Fruit fly (Drosophila melanogaster) whole organism, embryonic: ENCODE data around the gene Ire1.

Experiments
- BEAF-32 ChIP-seq: fragments of 200-800 bp; sonication (Bioruptor generic); optimal IDR thresholded peaks from 3 replicates; lab custom pipeline; 2017; ENCODE audit warnings: missing biosample characterization, missing genetic modification characterization, mild to moderate bottlenecking, moderate library complexity, missing genetic modification reagents
- C15 ChIP-seq: fragments of 200-800 bp; sonication (Bioruptor generic); IDR thresholded peaks from 3 replicates; pipeline ENCODE4 v1.3.6; 2022; ENCODE audit warnings: missing biosample characterization, missing genetic modification characterization
- CG1024 ChIP-seq: fragments of 200-800 bp; sonication (Bioruptor generic); IDR thresholded peaks from 2 replicates; pipeline ENCODE4 v1.3.6; 2022; ENCODE audit warnings: missing biosample characterization, missing genetic modification characterization
- CG10431 ChIP-seq: fragments of 200-800 bp; sonication (Bioruptor generic); optimal IDR thresholded peaks from 3 replicates; lab custom pipeline; 2018; ENCODE audit warnings: missing biosample characterization, mild to moderate bottlenecking, missing genetic modification characterization
- CG10543 ChIP-seq: fragments of 200-800 bp; sonication (Bioruptor generic); optimal IDR thresholded peaks from 3 replicates; lab custom pipeline; 2017; ENCODE audit warnings: missing biosample characterization, mild to moderate bottlenecking, missing genetic modification characterization, moderate library complexity
- CG10565 ChIP-seq: fragments of 200-800 bp; sonication (Bioruptor generic); optimal IDR thresholded peaks from 3 replicates; lab custom pipeline; 2016; ENCODE audit warnings: missing biosample characterization, mild to moderate bottlenecking, missing genetic modification characterization
- CG10654 ChIP-seq: fragments of 200-800 bp; sonication (Bioruptor generic); optimal IDR thresholded peaks from 2 replicates; lab custom pipeline; 2016; ENCODE audit warnings: missing biosample characterization, missing genetic modification characterization
- CG12104 ChIP-seq: fragments of 200-800 bp; sonication (Bioruptor generic); optimal IDR thresholded peaks from 3 replicates; lab custom pipeline; 2016; ENCODE audit warnings: missing biosample characterization, missing genetic modification characterization
- CG12219 ChIP-seq: fragments of 200-800 bp; sonication (Bioruptor generic); optimal IDR thresholded peaks from 3 replicates; lab custom pipeline; 2018; ENCODE audit warnings: missing biosample characterization, mild to moderate bottlenecking, missing genetic modification characterization
- CG12391 ChIP-seq: fragments of 200-800 bp; sonication (Bioruptor generic); optimal IDR thresholded peaks from 3 replicates; lab custom pipeline; 2018; ENCODE audit warnings: missing biosample characterization, mild to moderate bottlenecking, missing genetic modification characterization, moderate library complexity
- CG12942 ChIP-seq: fragments of 200-800 bp; sonication (Bioruptor generic); optimal IDR thresholded peaks from 3 replicates; lab custom pipeline; 2016; ENCODE audit warnings: missing biosample characterization, missing genetic modification characterization
- CG13287 ChIP-seq: fragments of 200-800 bp; sonication (Bioruptor generic); IDR thresholded peaks from 2 replicates; pipeline ENCODE4 v1.3.6; 2022; ENCODE audit warnings: missing biosample characterization, missing genetic modification characterization; ENCODE audit not compliant: partially characterized antibody
- CG13624 ChIP-seq: fragments of 200-800 bp; sonication (Bioruptor generic); optimal IDR thresholded peaks from 2 replicates; lab custom pipeline; 2016; ENCODE audit warnings: missing biosample characterization, missing genetic modification characterization
- CG14014 ChIP-seq: fragments of 200-800 bp; sonication (Bioruptor generic); IDR thresholded peaks from 2 replicates; pipeline ENCODE4 v1.3.6; 2022; ENCODE audit warnings: missing biosample characterization, missing genetic modification characterization
- CG14050 ChIP-seq: fragments of 200-800 bp; sonication (Bioruptor generic); IDR thresholded peaks from 3 replicates; pipeline ENCODE4 v1.3.6; 2022; ENCODE audit warnings: missing biosample characterization, missing genetic modification characterization
- CG17912 ChIP-seq: fragments of 200-800 bp; sonication (Bioruptor generic); optimal IDR thresholded peaks from 2 replicates; lab custom pipeline; 2018; ENCODE audit warnings: missing biosample characterization, mild to moderate bottlenecking, missing genetic modification characterization
- CG18262 ChIP-seq: fragments of 200-800 bp; optimal IDR thresholded peaks from 3 replicates; lab custom pipeline; 2019; ENCODE audit warnings: missing biosample characterization, mild to moderate bottlenecking, missing genetic modification characterization, moderate library complexity
- CG2202 ChIP-seq: fragments of 200-800 bp; sonication (Bioruptor generic); optimal IDR thresholded peaks from 2 replicates; lab custom pipeline; 2018; ENCODE audit warnings: missing biosample characterization, mild to moderate bottlenecking, missing genetic modification characterization
- CG2678 ChIP-seq: fragments of 200-800 bp; sonication (Bioruptor generic); optimal IDR thresholded peaks from 3 replicates; lab custom pipeline; 2019; ENCODE audit warnings: missing biosample characterization, mild to moderate bottlenecking, missing genetic modification characterization, moderate library complexity
- CG30403 ChIP-seq: fragments of 200-800 bp; sonication (Bioruptor generic); optimal IDR thresholded peaks from 3 replicates; lab custom pipeline; 2016; ENCODE audit warnings: missing biosample characterization, missing genetic modification characterization
- CG30431 ChIP-seq: fragments of 200-800 bp; sonication (Bioruptor generic); optimal IDR thresholded peaks from 2 replicates; lab custom pipeline; 2017; ENCODE audit warnings: missing biosample characterization, missing genetic modification characterization
- CG32532 ChIP-seq: fragments of 200-800 bp; sonication (Bioruptor generic); IDR thresholded peaks from 2 replicates; pipeline ENCODE4 v1.3.6; 2022; ENCODE audit warnings: missing biosample characterization, missing genetic modification characterization
- CG4424 ChIP-seq: fragments of 200-800 bp; sonication (Bioruptor generic); optimal IDR thresholded peaks from 3 replicates; lab custom pipeline; 2016; ENCODE audit warnings: missing biosample characterization, missing genetic modification characterization
- CG6813 ChIP-seq: fragments of 200-800 bp; sonication (Bioruptor generic); optimal IDR thresholded peaks from 2 replicates; lab custom pipeline; 2017; ENCODE audit warnings: missing biosample characterization, missing genetic modification characterization, mild to moderate bottlenecking, moderate library complexity, missing genetic modification reagents
- Dbx ChIP-seq: fragments of 200-800 bp; sonication (Bioruptor generic); IDR thresholded peaks from 3 replicates; pipeline ENCODE4 v1.3.6; 2022; ENCODE audit warnings: missing biosample characterization, missing genetic modification characterization
- Dref ChIP-seq: fragments of 200-800 bp; sonication (Bioruptor generic); IDR thresholded peaks from 2 replicates; pipeline ENCODE4 v1.3.6; 2022; ENCODE audit warnings: missing biosample characterization, missing genetic modification characterization
- Drgx ChIP-seq: fragments of 200-800 bp; sonication (Bioruptor generic); IDR thresholded peaks from 2 replicates; pipeline ENCODE4 v1.3.6; 2022; ENCODE audit warnings: missing biosample characterization, missing genetic modification characterization
- Ets97D ChIP-seq: fragments of 200-800 bp; sonication (Bioruptor generic); optimal IDR thresholded peaks from 3 replicates; lab custom pipeline; 2016; ENCODE audit warnings: missing biosample characterization, missing genetic modification characterization
- HLH54F ChIP-seq: fragments of 200-800 bp; sonication (Bioruptor generic); optimal IDR thresholded peaks from 3 replicates; lab custom pipeline; 2016; ENCODE audit warnings: missing biosample characterization, missing genetic modification characterization
- Meics ChIP-seq: fragments of 200-800 bp; sonication (Bioruptor generic); optimal IDR thresholded peaks from 2 replicates; lab custom pipeline; 2017; ENCODE audit warnings: missing biosample characterization, mild to moderate bottlenecking, missing genetic modification characterization
- NfI ChIP-seq: fragments of 200-800 bp; sonication (Bioruptor generic); optimal IDR thresholded peaks from 3 replicates; lab custom pipeline; 2018; ENCODE audit warnings: missing biosample characterization, mild to moderate bottlenecking, missing genetic modification characterization, moderate library complexity
- YL-1 ChIP-seq: fragments of 200-800 bp; sonication (Bioruptor generic); optimal IDR thresholded peaks from 3 replicates; lab custom pipeline; 2017; ENCODE audit warnings: missing biosample characterization, mild to moderate bottlenecking, missing genetic modification characterization
- aop ChIP-seq: fragments of 200-800 bp; sonication (Bioruptor generic); IDR thresholded peaks from 2 replicates; pipeline ENCODE4 v1.3.6; 2022; ENCODE audit warnings: missing biosample characterization, missing genetic modification characterization
- ara ChIP-seq: fragments of 200-800 bp; sonication (Bioruptor generic); IDR thresholded peaks from 2 replicates; pipeline ENCODE4 v1.3.6; 2022; ENCODE audit warnings: missing biosample characterization, missing genetic modification characterization
- bcd ChIP-seq: fragments of 200-800 bp; sonication (Bioruptor generic); optimal IDR thresholded peaks from 2 replicates; lab custom pipeline; 2017; ENCODE audit warnings: missing biosample characterization, mild to moderate bottlenecking, missing genetic modification characterization
- chif ChIP-seq, 2 experiments: fragments of 200-800 bp; sonication (Bioruptor generic); optimal IDR thresholded peaks; 3 replicates each; lab custom pipeline; 2016; ENCODE audit warnings: missing biosample characterization in 2 of 2, missing genetic modification characterization in 2 of 2
- crol ChIP-seq: fragments of 200-800 bp; sonication (Bioruptor generic); IDR thresholded peaks from 2 replicates; pipeline ENCODE4 v1.3.6; 2022; ENCODE audit warnings: missing biosample characterization, missing genetic modification characterization
- emc ChIP-seq: fragments of 200-800 bp; sonication (Bioruptor generic); optimal IDR thresholded peaks from 2 replicates; lab custom pipeline; 2016; ENCODE audit warnings: missing biosample characterization, missing genetic modification characterization
- gro ChIP-seq: fragments of 200-800 bp; sonication (Bioruptor generic); optimal IDR thresholded peaks from 2 replicates; lab custom pipeline; 2016; ENCODE audit warnings: missing biosample characterization, missing genetic modification characterization
- her ChIP-seq: fragments of 200-800 bp; sonication (Bioruptor generic); optimal IDR thresholded peaks from 2 replicates; lab custom pipeline; 2016; ENCODE audit warnings: missing biosample characterization, missing genetic modification characterization
- ken ChIP-seq: fragments of 200-800 bp; sonication (Bioruptor generic); IDR thresholded peaks from 3 replicates; pipeline ENCODE4 v1.3.6; 2022; ENCODE audit warnings: missing biosample characterization, missing genetic modification characterization
- lilli ChIP-seq: fragments of 200-800 bp; sonication (Bioruptor generic); optimal IDR thresholded peaks from 3 replicates; lab custom pipeline; 2016; ENCODE audit warnings: missing biosample characterization, missing genetic modification characterization
- mam ChIP-seq: fragments of 200-800 bp; sonication (Bioruptor generic); optimal IDR thresholded peaks from 3 replicates; lab custom pipeline; 2016; ENCODE audit warnings: missing biosample characterization, missing genetic modification characterization
- peb ChIP-seq: fragments of 200-800 bp; sonication (Bioruptor generic); IDR thresholded peaks from 2 replicates; pipeline ENCODE4 v1.3.6; 2022; ENCODE audit warnings: missing biosample characterization, missing genetic modification characterization
- ranshi ChIP-seq: fragments of 200-800 bp; sonication (Bioruptor generic); IDR thresholded peaks from 2 replicates; pipeline ENCODE4 v1.3.6; 2022; ENCODE audit warnings: missing biosample characterization, missing genetic modification characterization
- sens-2 ChIP-seq: fragments of 200-800 bp; sonication (Bioruptor generic); IDR thresholded peaks from 2 replicates; pipeline ENCODE4 v1.3.6; 2022; ENCODE audit warnings: missing biosample characterization, missing genetic modification characterization
- sqz ChIP-seq: fragments of 200-800 bp; sonication (Bioruptor generic); optimal IDR thresholded peaks from 3 replicates; lab custom pipeline; 2018; ENCODE audit warnings: missing biosample characterization, mild to moderate bottlenecking, missing genetic modification characterization
- trh ChIP-seq: fragments of 200-800 bp; sonication (Bioruptor generic); optimal IDR thresholded peaks from 2 replicates; lab custom pipeline; 2016; ENCODE audit warnings: missing biosample characterization, missing genetic modification characterization
- wek ChIP-seq: fragments of 200-800 bp; sonication (Bioruptor generic); optimal IDR thresholded peaks from 3 replicates; lab custom pipeline; 2018; ENCODE audit warnings: missing biosample characterization, mild to moderate bottlenecking, missing genetic modification characterization, moderate library complexity
- yki ChIP-seq: fragments of >200 bp; optimal IDR thresholded peaks from 3 replicates; lab custom pipeline; 2018

Ire1 gene

DNA sequence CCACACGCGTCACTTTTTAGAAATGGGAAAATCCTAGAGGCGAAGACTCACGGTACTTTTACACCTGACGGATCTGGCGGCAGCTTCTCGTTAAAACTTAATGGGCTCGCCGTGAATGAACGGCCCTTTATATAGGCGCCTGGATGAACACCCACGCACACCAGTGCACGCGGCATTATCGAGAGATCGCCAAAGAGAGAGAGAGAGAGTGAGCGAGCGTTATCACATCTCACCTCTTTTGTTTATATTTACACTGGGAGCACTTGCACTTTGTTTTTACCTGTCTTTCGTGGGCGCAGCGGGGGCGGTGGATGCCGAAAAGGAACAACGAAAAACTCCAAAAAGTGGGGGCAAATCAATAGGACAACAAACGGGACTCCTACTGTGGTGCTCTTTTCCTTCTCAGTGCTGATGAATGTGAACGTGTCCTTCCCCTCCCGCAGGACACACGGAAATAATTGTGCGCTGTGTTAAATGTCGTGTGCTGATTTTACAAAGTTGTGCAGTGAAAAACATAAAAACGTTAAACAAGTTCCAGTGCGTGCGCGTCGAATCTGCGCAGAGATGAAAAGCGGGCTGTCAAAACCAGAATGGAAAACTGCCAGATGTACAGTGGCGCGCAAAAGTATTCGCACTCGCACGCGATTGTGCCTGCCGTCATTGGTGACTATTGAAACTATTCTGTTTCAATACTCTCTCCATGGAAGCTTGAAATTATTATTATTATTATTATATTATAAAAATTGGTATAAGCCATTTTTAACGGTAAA lies 14.2 kb upstream of the Ire1 start, which contains the start of gene Mrp5 (continued):
- TF ChIP-seq CG17912 (GFP tag; lab: Kevin White, UChicago) (no peak), CG10543 (GFP tag; lab: Kevin White, UChicago) (no peak), Dref (GFP tag; lab: Robert Waterston, UW) (no peak), CG4424 (peak; percentile 30), CG10654 (GFP tag; lab: Kevin White, UChicago) (peak; percentile 14), ken (GFP tag; lab: Robert Waterston, UW) (peak; percentile 48; the same call in 1 of the 3 replicates), bcd (GFP tag; lab: Kevin White, UChicago) (peak; percentile 15), CG18262 (tag; lab: Kevin White, UChicago) (peak; percentile 31), C15 (GFP tag; lab: Robert Waterston, UW) (0 out of 3 replicates have a peak, but pooled peaks have one; percentile 47), chif (GFP tag; optimal IDR thresholded peaks at IDR 0.05; lab: Kevin White, UChicago) (no peak), sens-2 (GFP tag; lab: Robert Waterston, UW) (0 out of 2 replicates have a peak, but pooled peaks have one; percentile 34), CG2678 (tag; lab: Kevin White, UChicago) (peak; percentile 40), Drgx (GFP tag; lab: Robert Waterston, UW) (peak; percentile 55), Ets97D (GFP tag; lab: Kevin White, UChicago) (peak; percentile 4), BEAF-32 (no peak), aop (GFP tag; lab: Robert Waterston, UW) (peak; percentile 49; the same call in 1 of the 2 replicates), lilli (GFP tag; lab: Kevin White, UChicago) (peak; percentile 26), NfI (GFP tag; lab: Kevin White, UChicago) (peak; percentile 42), mam (GFP tag; lab: Kevin White, UChicago) (peak; percentile 15), CG12104 (GFP tag; lab: Kevin White, UChicago) (no peak), peb (GFP tag; lab: Robert Waterston, UW) (0 out of 2 replicates have a peak, but pooled peaks have one; percentile 12), CG12219 (GFP tag; lab: Kevin White, UChicago) (no peak), gro (GFP tag; lab: Kevin White, UChicago) (peak; percentile 24), CG6813 (peak; percentile 35), HLH54F (GFP tag; lab: Kevin White, UChicago) (no peak), wek (GFP tag; lab: Kevin White, UChicago) (peak; percentile 64), CG32532 (GFP tag; lab: Robert Waterston, UW) (peak; percentile 72), CG12942 (GFP tag; lab: Kevin White, UChicago) (peak; percentile 23), CG2202 (tag; lab: Kevin White, UChicago) (no peak), trh (no peak), sqz (GFP tag; lab: Kevin White, UChicago) (no peak), CG10431 (GFP tag; lab: Kevin White, UChicago) (no peak), emc (GFP tag; lab: Kevin White, UChicago) (no peak), CG12391 (peak; percentile 39), Dbx (GFP tag; lab: Robert Waterston, UW) (peak; percentile 46; the same call in 1 of the 3 replicates), YL-1 (GFP tag; lab: Kevin White, UChicago) (no peak), CG1024 (GFP tag; lab: Robert Waterston, UW) (peak; percentile 63; the same call in 1 of the 2 replicates), Meics (GFP tag; lab: Kevin White, UChicago) (peak; percentile 59), CG14050 (GFP tag; lab: Robert Waterston, UW) (peak; percentile 18; the same call in 1 of the 3 replicates), CG10565 (no peak), CG30431 (GFP tag; lab: Kevin White, UChicago) (peak; percentile 7), CG30403 (GFP tag; lab: Kevin White, UChicago) (peak; percentile 40), CG13624 (GFP tag; lab: Kevin White, UChicago) (peak; percentile 17), yki (no peak), CG13287 (GFP tag; lab: Robert Waterston, UW) (no peak), ranshi (GFP tag; lab: Robert Waterston, UW) (peak; percentile 48; the same call in 1 of the 2 replicates), her (GFP tag; lab: Kevin White, UChicago) (no peak), CG14014 (peak; percentile 53; the same call in 1 of the 2 replicates), crol (GFP tag; lab: Robert Waterston, UW) (peak; percentile 75), ara (GFP tag; lab: Robert Waterston, UW) (0 out of 2 replicates have a peak, but pooled peaks have one; percentile 6)
